Fruit fly (Drosophila melanogaster) Kc167 (cell line): ENCODE data around the gene CG9948.

Source experiments
- insv ChIP-seq: fragments of >200 bp; optimal IDR thresholded peaks from 3 replicates; lab custom pipeline; 2018; ENCODE audit warnings: missing external identifiers
- psq ChIP-seq: fragments of >200 bp; optimal IDR thresholded peaks from 2 replicates; lab custom pipeline; 2017; ENCODE audit warnings: missing external identifiers

dm6 chr3L:6955254-6956229, at the start of gene CG9948, which contains the start of gene CG10077:
- no peak for TF ChIP-seq psq (lab: Kevin White, UChicago)
- no peak for TF ChIP-seq insv (lab: Kevin White, UChicago)
